Worm (Caenorhabditis elegans): Measurements from ENCODE around the gene mmab-1.

DNA sequence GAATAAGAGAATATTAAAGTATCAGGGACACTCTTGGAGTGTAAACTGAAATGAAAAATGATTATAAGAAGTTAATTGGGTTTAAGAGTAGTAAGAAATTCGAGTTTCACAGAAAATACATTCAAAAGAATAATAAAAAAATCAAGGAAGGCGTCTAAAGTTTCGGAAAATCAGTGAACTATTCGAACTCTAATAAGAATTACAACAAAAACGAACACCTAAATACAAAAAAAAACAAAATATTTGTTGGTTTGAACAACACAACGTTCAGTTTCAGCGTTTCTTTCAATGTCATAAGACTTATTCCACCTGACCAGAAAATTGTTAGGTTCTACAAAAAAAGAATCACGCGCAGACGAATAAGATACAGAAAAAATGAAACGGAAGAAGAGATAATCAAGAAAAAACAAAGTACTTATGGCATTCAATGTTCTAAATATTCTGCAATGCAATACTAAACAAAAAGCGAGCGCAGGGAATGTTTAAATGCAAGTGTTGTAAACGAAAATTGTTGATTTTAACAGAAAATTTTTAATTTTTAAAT is 22.8 kb downstream of the mmab-1 start, which contains the start of gene nhl-2:
- TF ChIP-seq ref-1 (GFP tag; conservative IDR thresholded peaks at IDR 0.05) (no peak), ztf-29 (GFP tag; IDR thresholded peaks at IDR 0.05) (no peak), ztf-23 (GFP tag; IDR thresholded peaks at IDR 0.05) (no peak), cog-1 (tag; optimal IDR thresholded peaks at IDR 0.05) (no peak), flt-1 (GFP tag; IDR thresholded peaks at IDR 0.05) (no peak), klf-2 (GFP tag; conservative IDR thresholded peaks at IDR 0.05) (no peak), T22C8.4 (GFP tag; IDR thresholded peaks at IDR 0.05) (no peak), med-1 (GFP tag; optimal IDR thresholded peaks at IDR 0.05; ENCODE audit: insufficient read depth) (no peak)

All from whole organism, midembryonic.